Worm (Caenorhabditis elegans) whole organism, L2 larva: Measurements from ENCODE around the gene F46F2.5.

Experiments
- dmd-4 ChIP-seq: sonication (generic microtip); optimal IDR thresholded peaks from 2 replicates; lab custom pipeline; 2017; ENCODE audit warnings: missing biosample characterization, missing genetic modification characterization
- mab-5 ChIP-seq: fragments of 150-350 bp; optimal IDR thresholded peaks from 2 replicates; lab custom pipeline; 2014; ENCODE audit warnings: missing biosample characterization, missing genetic modification characterization
- mdl-1 ChIP-seq, 2 experiments: fragments of 150-350 bp in 1 of 2; sonication (generic microtip) in 1 of 2; optimal IDR thresholded peaks; 2 replicates each; lab custom pipeline; 2017; ENCODE audit warnings: missing biosample characterization in 2 of 2, missing genetic modification characterization in 2 of 2
- snpc-4 ChIP-seq: fragments of 150-350 bp; optimal IDR thresholded peaks from 2 replicates; lab custom pipeline; 2014; ENCODE audit warnings: missing biosample characterization, missing genetic modification characterization
- ztf-11 ChIP-seq: sonication (generic microtip); optimal IDR thresholded peaks from 2 replicates; lab custom pipeline; 2017; ENCODE audit warnings: missing biosample characterization, missing genetic modification characterization
- ztf-4 ChIP-seq: fragments of 150-350 bp; optimal IDR thresholded peaks from 2 replicates; lab custom pipeline; 2014; ENCODE audit warnings: missing biosample characterization, missing genetic modification characterization

- no peak for TF ChIP-seq snpc-4 (tag; lab: Kevin White, UChicago)
- TF ChIP-seq dmd-4 (tag; lab: Kevin White, UChicago) = no peak
- TF ChIP-seq mab-5 = no peak
- TF ChIP-seq ztf-4 (tag; lab: Kevin White, UChicago) = no peak
- no peak for TF ChIP-seq ztf-11 (tag; lab: Kevin White, UChicago)
- no peak for TF ChIP-seq mdl-1 (tag; optimal IDR thresholded peaks at IDR 0.05; lab: Kevin White, UChicago)
These were observed 50.2 kb downstream of the F46F2.5 start for ce11 chrX:15312681-15313080.
